Worm (Caenorhabditis elegans): ENCODE data around the gene rfth-1.

ce11 chrIV:4542972-4543371, 31.9 kb upstream of the rfth-1 start:
- TF ChIP-seq mdt-29 (GFP tag; IDR thresholded peaks at IDR 0.05) (no peak), nhr-11 (tag; optimal IDR thresholded peaks at IDR 0.05) (no peak), skn-1 (tag; optimal IDR thresholded peaks at IDR 0.05) (no peak), lin-13 (GFP tag; optimal IDR thresholded peaks at IDR 0.05) (no peak), nhr-41 (GFP tag; IDR thresholded peaks at IDR 0.05) (no peak), ZK546.5 (tag; optimal IDR thresholded peaks at IDR 0.05) (no peak), nhr-237 (tag; optimal IDR thresholded peaks at IDR 0.05) (no peak), fkh-10 (GFP tag; optimal IDR thresholded peaks at IDR 0.05) (no peak), ztf-11 (tag; optimal IDR thresholded peaks at IDR 0.05) (no peak)
